Worm (Caenorhabditis elegans): Measurements from ENCODE around the gene C15H7.4.
"Not testable (repeated sequence)": the region's sequence is repeated elsewhere in the genome, so short reads cannot be mapped to it uniquely, and the experiment has no call there.

C15H7.4 gene

ce11 chrIII:9696417-9696816 is 40.7 kb upstream of the C15H7.4 start, which contains the start of gene bud-31:
Gene bud-31, minus strand, starts transcription at chrIII:9696517.
- TF ChIP-seq ref-1 (GFP tag; conservative IDR thresholded peaks at IDR 0.05) (no peak), T22C8.4 (GFP tag; IDR thresholded peaks at IDR 0.05) (no peak), cog-1 (tag; optimal IDR thresholded peaks at IDR 0.05) (no peak), ztf-23 (GFP tag; IDR thresholded peaks at IDR 0.05) (no peak), flt-1 (GFP tag; IDR thresholded peaks at IDR 0.05) (no peak), tab-1 (GFP tag; IDR thresholded peaks at IDR 0.05) (no peak), ztf-29 (GFP tag; IDR thresholded peaks at IDR 0.05) (no peak), klf-2 (GFP tag; conservative IDR thresholded peaks at IDR 0.05) (no peak), med-1 (GFP tag; optimal IDR thresholded peaks at IDR 0.05; ENCODE audit: insufficient read depth) (no peak)

DNA sequence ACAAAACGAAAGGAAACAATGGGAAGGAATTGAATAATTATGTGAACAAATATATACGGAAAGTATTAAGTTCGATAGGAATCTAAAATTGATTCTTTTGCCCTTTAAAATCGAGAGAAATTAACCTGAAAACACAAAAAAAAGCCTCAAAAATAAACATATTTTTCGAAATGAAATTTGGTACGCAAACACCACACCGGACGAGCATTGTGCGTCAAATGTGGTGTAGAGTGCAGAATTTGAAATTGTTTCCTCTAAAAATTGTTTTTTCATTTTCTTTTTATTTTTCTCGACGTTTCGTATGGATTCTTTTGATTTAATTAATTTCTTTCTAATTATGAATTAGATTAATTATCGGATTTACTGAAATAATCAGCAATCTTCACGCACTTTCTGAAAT is 39.7 kb upstream of the C15H7.4 start:
- no peak for TF ChIP-seq flt-1 (GFP tag; IDR thresholded peaks at IDR 0.05)
- TF ChIP-seq tab-1 (GFP tag; IDR thresholded peaks at IDR 0.05): no peak
- no peak for TF ChIP-seq cog-1 (tag; optimal IDR thresholded peaks at IDR 0.05)
- no peak for TF ChIP-seq ztf-23 (GFP tag; IDR thresholded peaks at IDR 0.05)
- TF ChIP-seq T22C8.4 (GFP tag; IDR thresholded peaks at IDR 0.05): no peak
- no peak for TF ChIP-seq ztf-29 (GFP tag; IDR thresholded peaks at IDR 0.05)
- no peak for TF ChIP-seq ref-1 (GFP tag; conservative IDR thresholded peaks at IDR 0.05)
- TF ChIP-seq med-1 (GFP tag; optimal IDR thresholded peaks at IDR 0.05; ENCODE audit: insufficient read depth): no peak

ce11 chrIII:9694474-9694873 is 38.8 kb upstream of the C15H7.4 start, which contains the start of gene set-3:
Gene set-3, minus strand, starts transcription at chrIII:9694574.
- TF ChIP-seq tab-1 (GFP tag; IDR thresholded peaks at IDR 0.05) (no peak), ref-1 (GFP tag; conservative IDR thresholded peaks at IDR 0.05) (no peak), med-1 (GFP tag; optimal IDR thresholded peaks at IDR 0.05; ENCODE audit: insufficient read depth) (no peak), cog-1 (tag; optimal IDR thresholded peaks at IDR 0.05) (no peak), flt-1 (GFP tag; IDR thresholded peaks at IDR 0.05) (no peak), ztf-23 (GFP tag; IDR thresholded peaks at IDR 0.05) (no peak), T22C8.4 (GFP tag; IDR thresholded peaks at IDR 0.05) (no peak)

DNA sequence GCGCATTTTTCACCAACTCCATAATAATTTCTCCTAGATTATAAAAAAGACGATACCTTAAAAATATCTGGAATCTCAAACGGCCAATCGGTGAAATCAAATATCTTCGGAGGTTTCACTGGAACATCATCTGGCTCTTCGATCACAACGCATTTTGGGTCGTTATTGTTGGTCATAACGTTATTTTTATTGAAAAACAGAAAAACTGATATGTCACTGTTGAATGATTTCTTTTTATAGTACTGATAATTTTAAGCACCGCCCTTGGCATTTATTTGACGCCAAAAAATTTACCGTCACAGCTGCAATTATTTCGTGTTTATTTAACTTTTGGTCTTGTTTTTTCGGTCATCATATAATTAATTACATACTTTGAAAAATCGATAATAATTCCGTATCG is 34.3 kb upstream of the C15H7.4 start, which contains the start of gene best-5:
Gene best-5 (minus strand): TSS at position 210 of the 400 bp plus-strand sequence.
- TF ChIP-seq klf-2 (GFP tag; conservative IDR thresholded peaks at IDR 0.05) (no peak), flt-1 (GFP tag; IDR thresholded peaks at IDR 0.05) (no peak), ztf-29 (GFP tag; IDR thresholded peaks at IDR 0.05) (no peak), T22C8.4 (GFP tag; IDR thresholded peaks at IDR 0.05) (no peak), ref-1 (GFP tag; conservative IDR thresholded peaks at IDR 0.05) (no peak), med-1 (GFP tag; optimal IDR thresholded peaks at IDR 0.05; ENCODE audit: insufficient read depth) (no peak), cog-1 (tag; optimal IDR thresholded peaks at IDR 0.05) (no peak), ztf-23 (GFP tag; IDR thresholded peaks at IDR 0.05) (no peak), tab-1 (GFP tag; IDR thresholded peaks at IDR 0.05) (no peak)

DNA sequence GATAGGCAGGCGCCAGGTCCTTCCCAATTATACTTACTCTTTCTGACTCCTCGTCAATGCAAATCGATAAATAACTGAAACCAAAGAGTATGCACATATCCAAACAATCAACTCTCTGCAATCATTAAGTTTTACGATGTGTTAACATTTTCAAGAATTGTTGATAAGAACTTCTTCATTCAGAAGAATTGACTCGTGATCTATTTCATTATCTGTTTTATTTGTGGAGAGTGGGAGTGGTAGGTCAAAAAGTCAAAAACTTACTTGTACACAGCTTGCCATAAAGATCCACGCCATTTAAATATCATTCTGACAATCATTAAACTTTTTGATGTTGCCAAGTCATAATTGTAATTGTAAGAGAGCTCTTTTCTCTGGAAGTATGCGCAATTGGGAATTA is 33.7 kb upstream of the C15H7.4 start:
- no peak for TF ChIP-seq T22C8.4 (GFP tag; IDR thresholded peaks at IDR 0.05)
- TF ChIP-seq ztf-29 (GFP tag; IDR thresholded peaks at IDR 0.05): no peak
- no peak for TF ChIP-seq tab-1 (GFP tag; IDR thresholded peaks at IDR 0.05)
- TF ChIP-seq ztf-23 (GFP tag; IDR thresholded peaks at IDR 0.05): no peak
- no peak for TF ChIP-seq ref-1 (GFP tag; conservative IDR thresholded peaks at IDR 0.05)
- TF ChIP-seq klf-2 (GFP tag; conservative IDR thresholded peaks at IDR 0.05): no peak

DNA sequence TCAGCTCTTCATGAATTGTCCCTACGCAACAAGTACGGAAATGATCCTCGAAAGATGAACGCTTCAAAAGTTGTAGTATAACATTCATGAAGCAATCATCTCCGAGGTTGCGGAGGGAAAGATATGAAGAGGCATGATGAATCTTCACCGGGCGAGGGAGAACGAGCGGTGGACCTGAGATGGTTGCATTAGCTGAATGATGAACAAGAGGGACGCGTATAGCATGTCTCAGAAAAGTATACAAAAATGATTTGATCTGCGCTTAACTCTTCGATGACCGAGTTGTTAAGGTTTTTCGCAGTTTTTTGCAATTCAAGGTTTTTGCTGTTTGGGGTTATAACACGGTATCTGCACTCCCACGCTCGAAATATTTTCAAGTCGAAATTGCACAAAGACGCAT is 30.3 kb upstream of the C15H7.4 start, which contains the start of gene C07A9.10:
Gene C07A9.10 (minus strand): TSS at position 101 of the 400 bp plus-strand sequence.
- TF ChIP-seq tab-1 (GFP tag; IDR thresholded peaks at IDR 0.05) (no peak), ref-1 (GFP tag; conservative IDR thresholded peaks at IDR 0.05) (no peak), ztf-23 (GFP tag; IDR thresholded peaks at IDR 0.05) (no peak), klf-2 (GFP tag; conservative IDR thresholded peaks at IDR 0.05) (no peak), med-1 (GFP tag; optimal IDR thresholded peaks at IDR 0.05; ENCODE audit: insufficient read depth) (no peak), flt-1 (GFP tag; IDR thresholded peaks at IDR 0.05) (no peak), cog-1 (tag; optimal IDR thresholded peaks at IDR 0.05) (no peak), T22C8.4 (GFP tag; IDR thresholded peaks at IDR 0.05) (no peak), ztf-29 (GFP tag; IDR thresholded peaks at IDR 0.05) (no peak)

- not testable (repeated sequence) for TF ChIP-seq cog-1 (tag; optimal IDR thresholded peaks at IDR 0.05); ztf-23 (GFP tag; IDR thresholded peaks at IDR 0.05); ztf-29 (GFP tag; IDR thresholded peaks at IDR 0.05)
These were observed 27.0 kb upstream of the C15H7.4 start, which contains the start of gene C07A9.5 for ce11 chrIII:9682729-9683128. Gene C07A9.5, minus strand, starts transcription at chrIII:9682829.

DNA sequence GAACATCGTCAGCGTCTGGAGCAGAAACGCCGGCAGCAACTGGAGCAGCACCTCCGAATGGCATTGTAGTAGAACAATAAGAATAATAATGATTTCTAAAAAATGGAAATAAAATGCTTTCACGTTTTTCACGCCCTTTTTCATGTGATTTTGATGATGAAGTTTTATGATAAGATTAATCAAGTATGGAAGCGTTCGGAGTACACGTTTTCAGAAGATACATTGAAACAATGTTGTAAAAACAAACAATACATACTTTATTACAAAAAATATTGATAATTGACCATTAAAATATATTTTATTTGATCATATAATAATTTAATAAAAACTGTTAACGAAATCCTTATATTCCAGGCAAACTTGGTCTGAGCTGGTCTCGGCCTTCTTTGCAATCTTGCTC is 25.5 kb upstream of the C15H7.4 start, which contains the start of gene C07A9.13:
Gene C07A9.13 (minus strand): TSS at position 101 of the 400 bp plus-strand sequence.
- not testable (repeated sequence) for TF ChIP-seq ztf-29 (GFP tag; IDR thresholded peaks at IDR 0.05); ref-1 (GFP tag; conservative IDR thresholded peaks at IDR 0.05); klf-2 (GFP tag; conservative IDR thresholded peaks at IDR 0.05)

DNA sequence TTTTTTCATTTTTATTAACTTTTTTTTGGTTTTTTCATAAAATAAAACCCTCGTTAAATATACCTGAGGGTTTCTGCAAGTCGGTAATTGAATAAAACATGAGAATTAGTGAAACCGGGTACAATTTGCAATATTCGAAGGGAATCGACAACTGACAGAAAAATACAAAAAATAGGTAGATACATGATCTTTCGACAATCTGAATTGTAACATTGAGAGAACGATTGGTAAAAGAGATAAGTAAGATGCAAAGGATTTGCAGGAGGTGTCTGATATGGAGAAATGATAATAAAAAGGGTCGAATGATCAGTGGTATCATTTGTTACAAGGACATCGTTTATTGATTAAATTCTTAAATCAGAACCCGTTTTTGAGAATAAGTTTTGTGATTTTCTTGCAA is 23.1 kb upstream of the C15H7.4 start, which contains the start of gene ugt-60:
Gene ugt-60 (minus strand): TSS at position 233 of the 400 bp plus-strand sequence.
- TF ChIP-seq ztf-23 (GFP tag; IDR thresholded peaks at IDR 0.05): no peak
- TF ChIP-seq tab-1 (GFP tag; IDR thresholded peaks at IDR 0.05): no peak
- TF ChIP-seq klf-2 (GFP tag; conservative IDR thresholded peaks at IDR 0.05): no peak
- no peak for TF ChIP-seq flt-1 (GFP tag; IDR thresholded peaks at IDR 0.05)
- no peak for TF ChIP-seq ref-1 (GFP tag; conservative IDR thresholded peaks at IDR 0.05)
- TF ChIP-seq med-1 (GFP tag; optimal IDR thresholded peaks at IDR 0.05; ENCODE audit: insufficient read depth): no peak
- no peak for TF ChIP-seq T22C8.4 (GFP tag; IDR thresholded peaks at IDR 0.05)

DNA sequence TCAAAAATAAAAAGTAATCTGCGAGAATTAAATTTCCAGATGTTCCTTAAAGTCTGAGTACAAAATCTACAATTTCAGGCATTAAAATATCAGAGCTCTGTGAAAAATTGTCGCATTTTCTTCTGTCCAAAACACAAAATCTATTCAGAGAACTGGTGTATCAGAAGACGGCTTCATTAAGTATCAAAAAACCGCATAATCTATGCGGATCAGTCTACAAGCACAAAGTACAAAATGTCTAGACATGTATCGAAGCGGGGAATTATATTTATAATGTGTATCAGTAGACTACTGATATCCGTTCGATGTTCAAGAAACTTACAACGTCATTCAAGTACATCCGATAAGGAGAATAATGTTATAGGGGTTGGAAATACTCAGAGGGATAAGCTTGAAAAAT is 13.8 kb upstream of the C15H7.4 start:
- TF ChIP-seq ztf-23 (GFP tag; IDR thresholded peaks at IDR 0.05) (no peak), ref-1 (GFP tag; conservative IDR thresholded peaks at IDR 0.05) (no peak), tab-1 (GFP tag; IDR thresholded peaks at IDR 0.05) (no peak), cog-1 (tag; optimal IDR thresholded peaks at IDR 0.05) (no peak), ztf-29 (GFP tag; IDR thresholded peaks at IDR 0.05) (no peak), klf-2 (GFP tag; conservative IDR thresholded peaks at IDR 0.05) (no peak), flt-1 (GFP tag; IDR thresholded peaks at IDR 0.05) (no peak), med-1 (GFP tag; optimal IDR thresholded peaks at IDR 0.05; ENCODE audit: insufficient read depth) (no peak), T22C8.4 (GFP tag; IDR thresholded peaks at IDR 0.05) (no peak)

All from whole organism, midembryonic.